Worm (Caenorhabditis elegans): ENCODE data around the gene C34C12.2.

ce11 chrIII:3499850-3500249 lies 46.3 kb downstream of the C34C12.2 start:
- TF ChIP-seq unc-130 (GFP tag; optimal IDR thresholded peaks at IDR 0.05) = no peak
- TF ChIP-seq gei-17 (GFP tag; optimal IDR thresholded peaks at IDR 0.05) = no peak
- no peak for TF ChIP-seq cebp-1 (GFP tag; IDR thresholded peaks at IDR 0.05)
- peak; percentile 25 for TF ChIP-seq cebp-1 (tag; optimal IDR thresholded peaks at IDR 0.05)
- peak; percentile 11 for TF ChIP-seq lin-54 (GFP tag; optimal IDR thresholded peaks at IDR 0.05)
- no peak for TF ChIP-seq unc-62 (GFP tag; optimal IDR thresholded peaks at IDR 0.05)
- 0 out of 2 replicates have a peak, but pooled peaks have one; percentile 50 for TF ChIP-seq aptf-2 (GFP tag; conservative IDR thresholded peaks at IDR 0.05)

Measured in whole organism, young adult.